Worm (Caenorhabditis elegans): Measurements from ENCODE around the gene smz-1.

DNA sequence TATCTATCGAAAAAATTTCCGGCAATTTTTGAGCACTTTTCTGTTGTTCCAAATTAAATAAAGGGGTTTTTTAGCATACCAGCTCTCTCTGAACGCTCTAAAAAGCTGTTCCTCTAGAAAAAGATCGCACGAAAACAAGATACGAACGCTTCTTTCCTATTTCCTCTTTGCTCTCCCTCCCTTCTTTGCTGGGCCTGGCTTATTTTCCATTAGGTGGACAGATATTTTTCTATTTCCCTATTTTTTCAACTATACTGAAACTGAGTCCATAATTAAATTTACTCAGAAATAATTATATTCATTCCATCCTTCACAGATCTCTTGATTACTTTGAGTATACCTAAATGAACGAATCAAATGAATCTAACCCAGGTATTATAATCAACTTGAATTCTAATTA is 47.1 kb downstream of the smz-1 start, which contains the start of gene sru-18:
- no peak for TF ChIP-seq attf-4 (tag; optimal IDR thresholded peaks at IDR 0.05)
- no peak for TF ChIP-seq ztf-11 (tag; optimal IDR thresholded peaks at IDR 0.05)

Data from whole organism, L4 larva.